Fruit fly (Drosophila melanogaster): Measurements from ENCODE around the gene Mcm10.

dm6 chr2L:21141714-21142500 lies 37.8 kb upstream of the Mcm10 start, which contains the start of gene Dap160:
- TF ChIP-seq achi (GFP tag; optimal IDR thresholded peaks at IDR 0.05) (no peak), Blimp-1 (GFP tag; optimal IDR thresholded peaks at IDR 0.05) (no peak), Lpt (GFP tag; optimal IDR thresholded peaks at IDR 0.05) (no peak), acj6 (GFP tag; optimal IDR thresholded peaks at IDR 0.05) (no peak), salr (GFP tag; optimal IDR thresholded peaks at IDR 0.05) (no peak)

All from whole organism, prepupa.